Fruit fly (Drosophila melanogaster) whole organism, pupa: ENCODE data around the gene CG6013.

Experiments
- CG12605 ChIP-seq: fragments of 200-800 bp; sonication (Bioruptor generic); IDR thresholded peaks from 2 replicates; pipeline ENCODE4 v1.3.6; 2022; ENCODE audit warnings: missing biosample characterization, missing genetic modification characterization
- CG15710 ChIP-seq: fragments of 200-800 bp; sonication (Bioruptor generic); optimal IDR thresholded peaks from 2 replicates; lab custom pipeline; 2018; ENCODE audit warnings: missing biosample characterization, mild to moderate bottlenecking, missing genetic modification characterization, moderate library complexity
- CG34367 ChIP-seq: fragments of 200-800 bp; sonication (Bioruptor generic); optimal IDR thresholded peaks from 2 replicates; lab custom pipeline; 2018; ENCODE audit warnings: missing biosample characterization, mild to moderate bottlenecking, missing genetic modification characterization

DNA sequence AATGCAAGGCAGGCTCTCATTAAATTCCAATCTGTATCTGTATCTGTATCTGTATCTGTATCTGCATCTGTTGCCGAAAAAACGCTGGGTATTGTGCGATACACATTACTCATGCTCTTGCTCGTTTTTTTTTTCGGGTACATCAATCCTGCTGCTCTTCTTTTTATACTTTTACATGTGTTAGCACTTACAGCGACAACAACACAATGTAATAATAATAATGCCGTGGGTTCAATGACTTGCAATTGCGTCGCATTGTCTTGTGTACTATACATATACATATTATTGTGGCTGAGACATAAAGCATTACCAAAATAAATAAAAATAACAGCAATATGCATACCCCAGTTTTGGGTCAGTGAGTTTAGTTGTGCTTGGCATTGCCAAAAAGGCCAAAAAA, 23.5 kb downstream of the CG6013 start:
- no peak for TF ChIP-seq CG34367 (tag; lab: Kevin White, UChicago)
- no peak for TF ChIP-seq CG12605 (GFP tag; lab: Robert Waterston, UW)
- no peak for TF ChIP-seq CG15710
